Worm (Caenorhabditis elegans) whole organism, L2 larva: ENCODE data around the gene T15B12.1.
A peak's percentile ranks its signal among the peaks of the same experiment; 100 is the strongest.

Source experiments
- C34F6.9 ChIP-seq: fragments of 150-350 bp; optimal IDR thresholded peaks from 2 replicates; lab custom pipeline; 2014; ENCODE audit warnings: missing biosample characterization, missing genetic modification characterization
- F13H6.1 ChIP-seq: sonication (generic microtip); optimal IDR thresholded peaks from 2 replicates; lab custom pipeline; 2016; ENCODE audit warnings: missing genetic modification characterization, missing compliant biosample characterization
- R02D3.7 ChIP-seq: fragments of 150-350 bp; optimal IDR thresholded peaks from 2 replicates; lab custom pipeline; 2014; ENCODE audit warnings: missing biosample characterization, missing genetic modification characterization
- Y55F3AM.14 ChIP-seq: fragments of 200-800 bp; sonication (Bioruptor generic); optimal IDR thresholded peaks from 2 replicates; lab custom pipeline; 2018; ENCODE audit warnings: mild to moderate bottlenecking, missing genetic modification characterization, missing compliant biosample characterization
- ZK546.5 ChIP-seq: sonication (generic microtip); optimal IDR thresholded peaks from 2 replicates; lab custom pipeline; 2017; ENCODE audit warnings: missing biosample characterization, missing genetic modification characterization
- alr-1 ChIP-seq: fragments of 150-350 bp; optimal IDR thresholded peaks from 2 replicates; lab custom pipeline; 2014; ENCODE audit warnings: missing biosample characterization, missing genetic modification characterization
- aly-2 ChIP-seq: fragments of 150-350 bp; optimal IDR thresholded peaks from 2 replicates; lab custom pipeline; 2014; ENCODE audit warnings: missing biosample characterization, missing genetic modification characterization
- ama-1 ChIP-seq: fragments of 150-350 bp; optimal IDR thresholded peaks from 2 replicates; lab custom pipeline; 2018; ENCODE audit warnings: inconsistent platforms
- blmp-1 ChIP-seq: sonication (generic microtip); optimal IDR thresholded peaks from 2 replicates; lab custom pipeline; 2017; ENCODE audit warnings: missing genetic modification characterization, mild to moderate bottlenecking, missing compliant biosample characterization, antibody characterized with exemption, moderate library complexity; ENCODE audit not compliant: insufficient read depth
- ceh-16 ChIP-seq: fragments of 150-350 bp; optimal IDR thresholded peaks from 2 replicates; lab custom pipeline; 2014; ENCODE audit warnings: missing biosample characterization, missing genetic modification characterization
- ceh-82 ChIP-seq: fragments of 150-350 bp; optimal IDR thresholded peaks from 2 replicates; lab custom pipeline; 2014; ENCODE audit warnings: missing biosample characterization, missing genetic modification characterization
- crh-2 ChIP-seq: sonication (generic microtip); optimal IDR thresholded peaks from 2 replicates; lab custom pipeline; 2017; ENCODE audit warnings: missing biosample characterization, missing genetic modification characterization
- dmd-4 ChIP-seq: sonication (generic microtip); optimal IDR thresholded peaks from 2 replicates; lab custom pipeline; 2017; ENCODE audit warnings: missing biosample characterization, missing genetic modification characterization
- egl-27 ChIP-seq: sonication (generic microtip); optimal IDR thresholded peaks from 3 replicates; lab custom pipeline; 2017; ENCODE audit warnings: missing biosample characterization, missing genetic modification reagents, missing genetic modification characterization
- elt-1 ChIP-seq: fragments of 150-350 bp; optimal IDR thresholded peaks from 2 replicates; lab custom pipeline; 2014; ENCODE audit warnings: missing biosample characterization, missing genetic modification characterization
- elt-3 ChIP-seq: sonication (generic microtip); optimal IDR thresholded peaks from 2 replicates; lab custom pipeline; 2017; ENCODE audit warnings: missing biosample characterization, missing genetic modification characterization
- fos-1 ChIP-seq: fragments of 150-350 bp; optimal IDR thresholded peaks from 2 replicates; lab custom pipeline; 2014; ENCODE audit warnings: missing biosample characterization, missing genetic modification characterization
- gmeb-1 ChIP-seq: fragments of 150-350 bp; optimal IDR thresholded peaks from 2 replicates; lab custom pipeline; 2014; ENCODE audit warnings: missing biosample characterization, missing genetic modification characterization
- lin-11 ChIP-seq: fragments of 150-350 bp; sonication (generic microtip); optimal IDR thresholded peaks from 2 replicates; lab custom pipeline; 2014; ENCODE audit warnings: missing biosample characterization, missing genetic modification characterization, inconsistent platforms, mixed read lengths
- lin-13 ChIP-seq: fragments of 150-350 bp; optimal IDR thresholded peaks from 2 replicates; lab custom pipeline; 2014; ENCODE audit warnings: missing biosample characterization, missing genetic modification reagents, missing genetic modification characterization
- lin-39 ChIP-seq: fragments of 150-350 bp; optimal IDR thresholded peaks from 2 replicates; lab custom pipeline; 2014; ENCODE audit warnings: missing biosample characterization, missing genetic modification reagents, missing genetic modification characterization
- lsy-2 ChIP-seq, 2 experiments: fragments of 150-350 bp in 1 of 2; sonication (generic microtip) in 1 of 2; optimal IDR thresholded peaks; 2 replicates each; lab custom pipeline; 2014 to 2017; ENCODE audit warnings: missing biosample characterization in 2 of 2, missing genetic modification characterization in 2 of 2
- mab-5 ChIP-seq: fragments of 150-350 bp; optimal IDR thresholded peaks from 2 replicates; lab custom pipeline; 2014; ENCODE audit warnings: missing biosample characterization, missing genetic modification characterization
- mbf-1 ChIP-seq: sonication (generic microtip); optimal IDR thresholded peaks from 2 replicates; lab custom pipeline; 2017; ENCODE audit warnings: missing biosample characterization, missing genetic modification characterization
- mdl-1 ChIP-seq, 2 experiments: fragments of 150-350 bp in 1 of 2; sonication (generic microtip) in 1 of 2; optimal IDR thresholded peaks; 2 replicates each; lab custom pipeline; 2017; ENCODE audit warnings: missing biosample characterization in 2 of 2, missing genetic modification characterization in 2 of 2
- nhr-10 ChIP-seq: sonication (generic microtip); optimal IDR thresholded peaks from 2 replicates; lab custom pipeline; 2017; ENCODE audit warnings: missing biosample characterization, missing genetic modification characterization
- nhr-11 ChIP-seq: fragments of 150-350 bp; optimal IDR thresholded peaks from 2 replicates; lab custom pipeline; 2014; ENCODE audit warnings: missing biosample characterization, missing genetic modification characterization
- nhr-12 ChIP-seq: fragments of 150-350 bp; optimal IDR thresholded peaks from 2 replicates; lab custom pipeline; 2014; ENCODE audit warnings: missing biosample characterization, missing genetic modification characterization
- nhr-129 ChIP-seq: fragments of 150-350 bp; optimal IDR thresholded peaks from 2 replicates; lab custom pipeline; 2014; ENCODE audit warnings: missing biosample characterization, missing genetic modification characterization
- nhr-21 ChIP-seq: fragments of 150-350 bp; optimal IDR thresholded peaks from 2 replicates; lab custom pipeline; 2014; ENCODE audit warnings: missing biosample characterization, missing genetic modification characterization
- nhr-23 ChIP-seq: fragments of 150-350 bp; optimal IDR thresholded peaks from 2 replicates; lab custom pipeline; 2014; ENCODE audit warnings: missing biosample characterization, missing genetic modification reagents, missing genetic modification characterization
- nhr-237 ChIP-seq: fragments of 150-350 bp; optimal IDR thresholded peaks from 2 replicates; lab custom pipeline; 2014; ENCODE audit warnings: missing biosample characterization, missing genetic modification characterization
- nhr-25 ChIP-seq: fragments of 150-350 bp; sonication (generic microtip); optimal IDR thresholded peaks from 3 replicates; lab custom pipeline; 2014; ENCODE audit warnings: missing biosample characterization, missing genetic modification characterization
- nhr-6 ChIP-seq: fragments of 150-350 bp; optimal IDR thresholded peaks from 2 replicates; lab custom pipeline; 2014; ENCODE audit warnings: missing biosample characterization, missing genetic modification characterization
- nhr-77 ChIP-seq: fragments of 150-350 bp; optimal IDR thresholded peaks from 2 replicates; lab custom pipeline; 2014; ENCODE audit warnings: missing biosample characterization, missing genetic modification characterization
- peb-1 ChIP-seq: fragments of 150-350 bp; optimal IDR thresholded peaks from 2 replicates; lab custom pipeline; 2014; ENCODE audit warnings: missing biosample characterization, missing genetic modification characterization
- sem-4 ChIP-seq: fragments of 150-350 bp; optimal IDR thresholded peaks from 2 replicates; lab custom pipeline; 2014; ENCODE audit warnings: missing biosample characterization, missing genetic modification reagents, missing genetic modification characterization
- skn-1 ChIP-seq: sonication (generic microtip); optimal IDR thresholded peaks from 2 replicates; lab custom pipeline; 2017; ENCODE audit warnings: missing biosample characterization, missing genetic modification characterization
- sma-3 ChIP-seq: sonication (generic microtip); optimal IDR thresholded peaks from 2 replicates; lab custom pipeline; 2016; ENCODE audit warnings: missing genetic modification reagents, missing genetic modification characterization, missing compliant biosample characterization
- sma-9 ChIP-seq, 2 experiments: fragments of 150-350 bp in 1 of 2; sonication (generic microtip) in 1 of 2; optimal IDR thresholded peaks; 2 replicates each; lab custom pipeline; 2014 to 2016; ENCODE audit warnings: missing genetic modification characterization in 2 of 2, mild to moderate bottlenecking in 1 of 2, missing biosample characterization in 1 of 2, missing compliant biosample characterization in 1 of 2, missing genetic modification reagents in 1 of 2, moderate library complexity in 1 of 2
- snpc-4 ChIP-seq: fragments of 150-350 bp; optimal IDR thresholded peaks from 2 replicates; lab custom pipeline; 2014; ENCODE audit warnings: missing biosample characterization, missing genetic modification characterization
- unc-39 ChIP-seq: fragments of 150-350 bp; optimal IDR thresholded peaks from 2 replicates; lab custom pipeline; 2014; ENCODE audit warnings: missing biosample characterization, missing genetic modification characterization
- unc-55 ChIP-seq: fragments of 150-350 bp; sonication (generic microtip); optimal IDR thresholded peaks from 3 replicates; lab custom pipeline; 2014; ENCODE audit warnings: missing biosample characterization, missing genetic modification reagents, missing genetic modification characterization
- unc-62 ChIP-seq: fragments of 150-350 bp; optimal IDR thresholded peaks from 2 replicates; lab custom pipeline; 2014; ENCODE audit warnings: missing biosample characterization, missing genetic modification reagents, missing genetic modification characterization
- zag-1 ChIP-seq: fragments of 150-350 bp; optimal IDR thresholded peaks from 2 replicates; lab custom pipeline; 2014; ENCODE audit warnings: missing biosample characterization, missing genetic modification characterization
- ztf-1 ChIP-seq: fragments of 200-800 bp; sonication (Bioruptor generic); conservative IDR thresholded peaks from 2 replicates; pipeline ENCODE4 v1.3.6; 2022; ENCODE audit warnings: missing genetic modification characterization, missing compliant biosample characterization
- ztf-11 ChIP-seq: sonication (generic microtip); optimal IDR thresholded peaks from 2 replicates; lab custom pipeline; 2017; ENCODE audit warnings: missing biosample characterization, missing genetic modification characterization
- ztf-4 ChIP-seq: fragments of 150-350 bp; optimal IDR thresholded peaks from 2 replicates; lab custom pipeline; 2014; ENCODE audit warnings: missing biosample characterization, missing genetic modification characterization

Gene T15B12.1

ce11 chrIII:5294867-5295266 lies 6.9 kb downstream of the T15B12.1 start:
- TF ChIP-seq unc-55 (GFP tag; lab: Kevin White, UChicago) (peak; percentile 50), gmeb-1 (peak; percentile 36), blmp-1 (tag; lab: Kevin White, UChicago) (no peak), mdl-1 (tag; optimal IDR thresholded peaks at IDR 0.05; lab: Kevin White, UChicago) (no peak), R02D3.7 (tag; lab: Kevin White, UChicago) (no peak), nhr-237 (no peak), nhr-21 (tag; lab: Kevin White, UChicago) (peak; percentile 28), ceh-82 (tag; lab: Kevin White, UChicago) (no peak), nhr-25 (tag; lab: Kevin White, UChicago) (no peak), sem-4 (tag; lab: Kevin White, UChicago) (peak; percentile 34), Y55F3AM.14 (GFP tag; lab: Kevin White, UChicago) (peak; percentile 67), aly-2 (tag; lab: Kevin White, UChicago) (no peak), nhr-11 (tag; lab: Kevin White, UChicago) (no peak), unc-62 (GFP tag; lab: Kevin White, UChicago) (no peak), sma-3 (peak; percentile 55), elt-1 (tag; lab: Kevin White, UChicago) (no peak), skn-1 (tag; lab: Kevin White, UChicago) (no peak), lin-39 (tag; lab: Kevin White, UChicago) (no peak), lin-11 (tag; lab: Kevin White, UChicago) (no peak), peb-1 (tag; lab: Kevin White, UChicago) (no peak), ZK546.5 (no peak), mbf-1 (tag; lab: Kevin White, UChicago) (no peak), snpc-4 (tag; lab: Kevin White, UChicago) (no peak), egl-27 (no peak), ceh-16 (no peak), C34F6.9 (tag; lab: Kevin White, UChicago) (peak; percentile 58), nhr-129 (peak; percentile 78), nhr-23 (tag; lab: Kevin White, UChicago) (no peak), unc-39 (tag; lab: Kevin White, UChicago) (no peak), ztf-4 (tag; lab: Kevin White, UChicago) (peak; percentile 56), nhr-12 (tag; lab: Kevin White, UChicago) (no peak), nhr-77 (tag; lab: Kevin White, UChicago) (no peak), fos-1 (tag; lab: Kevin White, UChicago) (peak; percentile 26), nhr-10 (tag; lab: Kevin White, UChicago) (no peak), ztf-11 (no peak), crh-2 (peak; percentile 28), lsy-2 (tag; optimal IDR thresholded peaks at IDR 0.05; lab: Kevin White, UChicago) (peak; percentile 44 to 54), ztf-1 (no peak), nhr-6 (tag; lab: Kevin White, UChicago) (peak; percentile 9), F13H6.1 (tag; lab: Kevin White, UChicago) (peak; percentile 72), ama-1 (lab: Kevin White, UChicago) (no peak), lin-13 (GFP tag; lab: Kevin White, UChicago) (peak; percentile 56), mab-5 (peak; percentile 33), elt-3 (tag; lab: Kevin White, UChicago) (no peak), zag-1 (no peak), alr-1 (tag; lab: Kevin White, UChicago) (no peak), dmd-4 (tag; lab: Kevin White, UChicago) (no peak), sma-9 (GFP tag; optimal IDR thresholded peaks at IDR 0.05; lab: Kevin White, UChicago) (peak; percentile 74), sma-9 (tag; optimal IDR thresholded peaks at IDR 0.05; lab: Kevin White, UChicago) (no peak)
